Fruit fly (Drosophila melanogaster) whole organism, wandering third instar larva: ENCODE data around the gene Or22b.

Source experiments
- Abd-B ChIP-seq: fragments of >200 bp; optimal IDR thresholded peaks from 2 replicates; lab custom pipeline; 2017; ENCODE audit warnings: missing biosample characterization, missing genetic modification characterization
- CG32264 ChIP-seq: fragments of 200-800 bp; sonication (Bioruptor generic); optimal IDR thresholded peaks from 2 replicates; lab custom pipeline; 2016; ENCODE audit warnings: missing biosample characterization, missing genetic modification characterization
- CG9705 ChIP-seq: fragments of 200-800 bp; sonication (Bioruptor generic); optimal IDR thresholded peaks from 2 replicates; lab custom pipeline; 2018; ENCODE audit warnings: missing biosample characterization, mild to moderate bottlenecking, missing genetic modification characterization
- CrebA ChIP-seq: fragments of 200-800 bp; sonication (Bioruptor generic); optimal IDR thresholded peaks from 2 replicates; lab custom pipeline; 2016; ENCODE audit warnings: missing biosample characterization, mild to moderate bottlenecking, missing genetic modification characterization, borderline replicate concordance
- Dfd ChIP-seq: fragments of >200 bp; optimal IDR thresholded peaks from 2 replicates; lab custom pipeline; 2017; ENCODE audit warnings: missing biosample characterization, missing genetic modification characterization
- Dif ChIP-seq: fragments of 200-275, 200-300 bp; sonication (Bioruptor generic); optimal IDR thresholded peaks from 2 replicates; lab custom pipeline; 2018; ENCODE audit warnings: missing biosample characterization, missing genetic modification characterization; ENCODE audit not compliant: partially characterized antibody
- GATAd ChIP-seq: sonication (Bioruptor generic); optimal IDR thresholded peaks from 2 replicates; lab custom pipeline; 2016; ENCODE audit warnings: missing biosample characterization, missing genetic modification characterization
- HLH106 ChIP-seq: fragments of 200-800 bp; optimal IDR thresholded peaks from 3 replicates; lab custom pipeline; 2019; ENCODE audit warnings: missing biosample characterization, mild to moderate bottlenecking, missing genetic modification characterization, moderate library complexity
- Hnf4 ChIP-seq: fragments of 200-800 bp; sonication (Bioruptor generic); optimal IDR thresholded peaks from 2 replicates; lab custom pipeline; 2016; ENCODE audit warnings: missing biosample characterization, mild to moderate bottlenecking, missing genetic modification characterization
- Hr78 ChIP-seq: fragments of >200 bp; optimal IDR thresholded peaks from 2 replicates; lab custom pipeline; 2017; ENCODE audit warnings: missing biosample characterization, missing genetic modification characterization
- Hr83 ChIP-seq: fragments of 200-300 bp; sonication (Bioruptor generic); optimal IDR thresholded peaks from 2 replicates; lab custom pipeline; 2016; ENCODE audit warnings: missing biosample characterization, mild to moderate bottlenecking, missing genetic modification characterization, moderate library complexity; ENCODE audit not compliant: poor library complexity, severe bottlenecking
- Jra ChIP-seq: sonication (Bioruptor generic); optimal IDR thresholded peaks from 2 replicates; lab custom pipeline; 2016; ENCODE audit warnings: missing biosample characterization, missing genetic modification characterization
- Mio ChIP-seq: sonication (Bioruptor generic); optimal IDR thresholded peaks from 2 replicates; lab custom pipeline; 2016; ENCODE audit warnings: missing biosample characterization, missing genetic modification characterization
- Myc ChIP-seq: fragments of >200 bp; optimal IDR thresholded peaks from 2 replicates; lab custom pipeline; 2017
- N ChIP-seq: fragments of >200 bp; optimal IDR thresholded peaks from 2 replicates; lab custom pipeline; 2018; ENCODE audit warnings: missing biosample characterization, missing external identifiers, missing genetic modification characterization
- OdsH ChIP-seq: fragments of 200-800 bp; sonication (Bioruptor generic); optimal IDR thresholded peaks from 2 replicates; lab custom pipeline; 2016; ENCODE audit warnings: missing biosample characterization, mild to moderate bottlenecking, missing genetic modification characterization
- Rel ChIP-seq, 2 experiments: fragments of 200-800 bp; sonication (Bioruptor generic) in 1 of 2; optimal IDR thresholded peaks; 2 replicates in 1 of 2; 3 replicates in 1 of 2; lab custom pipeline; 2016 to 2019; ENCODE audit warnings: mild to moderate bottlenecking in 2 of 2, missing biosample characterization in 2 of 2, missing genetic modification characterization in 2 of 2, moderate library complexity in 1 of 2
- Sp1 ChIP-seq: fragments of 200-800 bp; sonication (Bioruptor generic); optimal IDR thresholded peaks from 3 replicates; lab custom pipeline; 2019; ENCODE audit warnings: missing biosample characterization, mild to moderate bottlenecking, missing genetic modification characterization, moderate library complexity
- Vsx2 ChIP-seq: fragments of 200-300, 225-300 bp; sonication (Bioruptor generic); optimal IDR thresholded peaks from 2 replicates; lab custom pipeline; 2018; ENCODE audit warnings: missing biosample characterization, missing genetic modification characterization; ENCODE audit not compliant: partially characterized antibody
- br ChIP-seq: fragments of 200-800 bp; sonication (Bioruptor generic); optimal IDR thresholded peaks from 2 replicates; lab custom pipeline; 2016; ENCODE audit warnings: missing biosample characterization, missing genetic modification characterization
- brk ChIP-seq: fragments of 200-800 bp; sonication (Bioruptor generic); optimal IDR thresholded peaks from 2 replicates; lab custom pipeline; 2016; ENCODE audit warnings: missing biosample characterization, mild to moderate bottlenecking, missing genetic modification characterization
- dl ChIP-seq, 2 experiments: fragments of 175-275, 200-275 bp in 1 of 2; fragments of 200-275 bp in 1 of 2; sonication (Bioruptor generic); optimal IDR thresholded peaks; lab custom pipeline; 2018; ENCODE audit warnings: mild to moderate bottlenecking in 2 of 2, missing biosample characterization in 2 of 2, missing genetic modification characterization in 2 of 2, moderate library complexity in 2 of 2; ENCODE audit not compliant: partially characterized antibody in 2 of 2, insufficient read depth in 1 of 2
- dmrt93B ChIP-seq: fragments of 200-800 bp; sonication (Bioruptor generic); optimal IDR thresholded peaks from 2 replicates; lab custom pipeline; 2018; ENCODE audit warnings: missing biosample characterization, mild to moderate bottlenecking, missing genetic modification characterization
- dsf ChIP-seq: sonication (Bioruptor generic); optimal IDR thresholded peaks from 2 replicates; lab custom pipeline; 2016; ENCODE audit warnings: missing biosample characterization, missing genetic modification characterization, borderline replicate concordance
- ey ChIP-seq: fragments of 200-800 bp; sonication (Bioruptor generic); optimal IDR thresholded peaks from 2 replicates; lab custom pipeline; 2016; ENCODE audit warnings: missing biosample characterization, missing genetic modification characterization
- foxo ChIP-seq, 2 experiments: fragments of 200-800 bp; sonication (Bioruptor generic); optimal IDR thresholded peaks; 2 replicates in 1 of 2; 3 replicates in 1 of 2; lab custom pipeline; 2016 to 2017; ENCODE audit warnings: missing biosample characterization in 2 of 2, missing genetic modification characterization in 2 of 2
- fru ChIP-seq: fragments of 200-800 bp; sonication (Bioruptor generic); optimal IDR thresholded peaks from 3 replicates; lab custom pipeline; 2016; ENCODE audit warnings: missing biosample characterization, mild to moderate bottlenecking, missing genetic modification characterization
- h ChIP-seq: fragments of 200-800 bp; sonication (Bioruptor generic); optimal IDR thresholded peaks from 3 replicates; lab custom pipeline; 2016; ENCODE audit warnings: missing biosample characterization, mild to moderate bottlenecking, missing genetic modification characterization
- jim ChIP-seq: fragments of 175-275, 200-325 bp; sonication (Bioruptor generic); optimal IDR thresholded peaks from 2 replicates; lab custom pipeline; 2016; ENCODE audit warnings: missing biosample characterization, mild to moderate bottlenecking, missing genetic modification characterization
- lola ChIP-seq: fragments of >200 bp; optimal IDR thresholded peaks from 2 replicates; lab custom pipeline; 2017; ENCODE audit warnings: missing biosample characterization, missing genetic modification characterization
- pan ChIP-seq: fragments of >200 bp; optimal IDR thresholded peaks from 2 replicates; lab custom pipeline; 2017
- psq ChIP-seq: fragments of 200-800 bp; sonication (Bioruptor generic); optimal IDR thresholded peaks from 3 replicates; lab custom pipeline; 2017; ENCODE audit warnings: missing biosample characterization, mild to moderate bottlenecking, missing genetic modification characterization, moderate library complexity
- rgr ChIP-seq: fragments of 200-800 bp; sonication (Bioruptor generic); optimal IDR thresholded peaks from 3 replicates; lab custom pipeline; 2016; ENCODE audit warnings: missing biosample characterization, mild to moderate bottlenecking, missing genetic modification characterization
- sage ChIP-seq: fragments of 200-800 bp; sonication (Bioruptor generic); optimal IDR thresholded peaks from 2 replicates; lab custom pipeline; 2016; ENCODE audit warnings: missing biosample characterization, mild to moderate bottlenecking, missing genetic modification characterization
- sv ChIP-seq: fragments of 200-800 bp; sonication (Bioruptor generic); optimal IDR thresholded peaks from 3 replicates; lab custom pipeline; 2016; ENCODE audit warnings: missing biosample characterization, missing genetic modification characterization
- tai ChIP-seq: sonication (Bioruptor generic); optimal IDR thresholded peaks from 2 replicates; lab custom pipeline; 2016; ENCODE audit warnings: missing biosample characterization, missing genetic modification characterization
- usp ChIP-seq: fragments of >200 bp; optimal IDR thresholded peaks from 2 replicates; lab custom pipeline; 2017; ENCODE audit warnings: missing biosample characterization, missing genetic modification characterization
- woc ChIP-seq: sonication (Bioruptor generic); optimal IDR thresholded peaks from 2 replicates; lab custom pipeline; 2016; ENCODE audit warnings: missing biosample characterization, mild to moderate bottlenecking, missing genetic modification characterization

Or22b gene

dm6 chr2L:1522397-1522796, at the start of gene Or22b:
Or22b (plus strand) TSS chr2L:1522697.
- TF ChIP-seq Hr83 (GFP tag; lab: Kevin White, UChicago) (no peak), foxo (GFP tag; optimal IDR thresholded peaks at IDR 0.05; lab: Kevin White, UChicago) (no peak), Vsx2 (GFP tag; lab: Kevin White, UChicago) (no peak), brk (GFP tag; lab: Kevin White, UChicago) (no peak), Abd-B (GFP tag; lab: Kevin White, UChicago) (no peak), Jra (GFP tag; lab: Kevin White, UChicago) (no peak), ey (no peak)

dm6 chr2L:1473427-1473826, 49.1 kb upstream of the Or22b start:
- TF ChIP-seq h (GFP tag; lab: Kevin White, UChicago), result peak; percentile 76
- no peak for TF ChIP-seq Rel (GFP tag; optimal IDR thresholded peaks at IDR 0.05; lab: Kevin White, UChicago)
- no peak for TF ChIP-seq Rel (tag; optimal IDR thresholded peaks at IDR 0.05; lab: Kevin White, UChicago)
- TF ChIP-seq Hnf4 (GFP tag; lab: Kevin White, UChicago), result peak; percentile 69
- peak; percentile 69 for TF ChIP-seq ey
- TF ChIP-seq dsf (GFP tag; lab: Kevin White, UChicago), result no peak
- peak in 1 of 2 experiments; percentile 72 for TF ChIP-seq foxo (GFP tag; optimal IDR thresholded peaks at IDR 0.05; lab: Kevin White, UChicago)
- TF ChIP-seq dl (GFP tag; optimal IDR thresholded peaks at IDR 0.05; lab: Kevin White, UChicago; ENCODE audit: insufficient read depth in 1 of 2, partially characterized antibody in 2 of 2), result no peak
- TF ChIP-seq CrebA (GFP tag; lab: Kevin White, UChicago), result no peak
- TF ChIP-seq sage (GFP tag; lab: Kevin White, UChicago), result no peak
- TF ChIP-seq br, result peak; percentile 58
- TF ChIP-seq brk (GFP tag; lab: Kevin White, UChicago), result peak; percentile 23
- no peak for TF ChIP-seq Mio (GFP tag; lab: Kevin White, UChicago)
- TF ChIP-seq HLH106 (tag; lab: Kevin White, UChicago), result peak; percentile 63
- peak; percentile 60 for TF ChIP-seq psq
- no peak for TF ChIP-seq Hr78
- no peak for TF ChIP-seq jim (GFP tag; lab: Kevin White, UChicago)
- TF ChIP-seq CG9705, result no peak
- no peak for TF ChIP-seq sv (GFP tag; lab: Kevin White, UChicago)
- no peak for TF ChIP-seq Dif
- TF ChIP-seq OdsH (GFP tag; lab: Kevin White, UChicago), result peak; percentile 72
- no peak for TF ChIP-seq Abd-B (GFP tag; lab: Kevin White, UChicago)
- peak; percentile 78 for TF ChIP-seq fru (GFP tag; lab: Kevin White, UChicago)
- TF ChIP-seq Hr83 (GFP tag; lab: Kevin White, UChicago), result no peak
- no peak for TF ChIP-seq lola (GFP tag; lab: Kevin White, UChicago)
- peak; percentile 44 for TF ChIP-seq Jra (GFP tag; lab: Kevin White, UChicago)
- TF ChIP-seq Vsx2 (GFP tag; lab: Kevin White, UChicago), result no peak
- TF ChIP-seq Sp1 (GFP tag; lab: Kevin White, UChicago), result peak; percentile 58
- no peak for TF ChIP-seq N
- TF ChIP-seq usp (GFP tag; lab: Kevin White, UChicago), result no peak
- peak; percentile 68 for TF ChIP-seq rgr (GFP tag; lab: Kevin White, UChicago)
- TF ChIP-seq woc (GFP tag; lab: Kevin White, UChicago), result peak; percentile 72
- TF ChIP-seq Myc, result no peak
- TF ChIP-seq tai, result peak; percentile 46
- TF ChIP-seq Dfd, result no peak
- TF ChIP-seq dmrt93B (GFP tag; lab: Kevin White, UChicago), result peak; percentile 21
- no peak for TF ChIP-seq pan (lab: Kevin White, UChicago)
- TF ChIP-seq GATAd (GFP tag; lab: Kevin White, UChicago), result no peak
- TF ChIP-seq CG32264, result no peak
